Worm (Caenorhabditis elegans): Measurements from ENCODE around the gene F22E5.20.
"Not testable (repeated sequence)": the region's sequence is repeated elsewhere in the genome, so short reads cannot be mapped to it uniquely, and the experiment has no call there.

The F22E5.20 gene

DNA sequence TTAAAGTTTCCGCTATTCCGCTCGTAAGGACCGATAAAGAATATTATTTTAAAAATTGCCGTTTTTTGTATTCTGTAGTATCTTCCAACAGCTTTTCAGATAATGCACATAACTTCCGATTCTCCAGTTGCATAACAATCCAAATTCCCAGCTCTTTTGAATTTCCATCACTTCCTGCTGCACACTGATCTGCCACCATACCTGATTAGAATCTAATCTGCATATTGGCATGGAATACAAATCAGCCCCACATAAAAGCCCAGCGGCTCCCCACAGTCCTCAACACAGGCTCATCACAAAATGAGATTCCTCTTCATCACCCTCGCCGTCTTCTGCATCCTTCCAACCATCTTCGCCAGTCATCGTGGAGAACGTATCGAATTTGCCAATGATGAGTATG is 15.2 kb upstream of the F22E5.20 start, which contains the start of gene nspf-2:
Gene nspf-2, plus strand, starts transcription at position 301 of the 400 bp plus-strand sequence.
- not testable (repeated sequence) for TF ChIP-seq Y48G9A.11 (GFP tag; IDR thresholded peaks at IDR 0.05); jun-1 (tag; optimal IDR thresholded peaks at IDR 0.05); daf-16 (GFP tag; optimal IDR thresholded peaks at IDR 0.05); daf-16 (tag; optimal IDR thresholded peaks at IDR 0.05)

DNA sequence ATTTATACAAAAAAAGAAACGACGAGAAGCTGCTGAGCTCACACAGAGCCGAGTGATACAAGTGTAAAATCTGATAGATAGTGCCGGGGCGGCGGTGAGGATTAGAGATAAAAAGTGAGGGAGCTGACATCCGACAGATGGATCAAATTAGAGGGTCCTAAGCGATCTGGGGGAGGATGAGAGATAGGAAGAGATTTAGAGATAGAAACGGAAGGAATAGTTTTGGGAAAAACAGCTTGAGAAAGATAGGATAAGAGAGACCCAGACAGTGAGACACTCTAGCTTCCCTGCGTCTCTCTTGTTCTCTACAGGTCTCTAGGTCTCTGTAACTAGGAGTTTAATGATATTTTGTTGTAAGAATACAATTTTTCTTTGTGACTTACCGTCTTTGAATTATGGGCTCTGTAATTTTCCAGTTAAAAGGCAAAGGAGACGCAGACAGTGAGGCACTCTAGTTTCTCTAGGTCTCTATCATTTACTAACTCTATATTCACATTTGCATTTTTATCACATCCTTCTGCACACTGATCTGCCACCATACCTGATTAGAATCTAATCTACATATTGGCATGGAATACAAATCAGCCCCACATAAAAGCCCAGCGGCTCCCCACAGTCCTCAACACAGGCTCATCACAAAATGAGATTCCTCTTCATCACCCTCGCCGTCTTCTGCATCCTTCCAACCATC is 13.7 kb upstream of the F22E5.20 start, which contains the start of the genes sup-9 and nspf-1:
Gene sup-9, minus strand, starts transcription at position 43 of the 691 bp plus-strand sequence.
Gene nspf-1, plus strand, starts transcription at position 641 of the 691 bp plus-strand sequence.
- TF ChIP-seq ceh-62 (tag; optimal IDR thresholded peaks at IDR 0.05) (no peak), nhr-11 (tag; optimal IDR thresholded peaks at IDR 0.05) (peak; percentile 9), skn-1 (tag; optimal IDR thresholded peaks at IDR 0.05) (no peak), daf-16 (GFP tag; optimal IDR thresholded peaks at IDR 0.05) (peak in 1 of 2 experiments; percentile 45), daf-16 (tag; optimal IDR thresholded peaks at IDR 0.05) (no peak), T26A8.4 (GFP tag; IDR thresholded peaks at IDR 0.05) (no peak), ctbp-1 (GFP tag; IDR thresholded peaks at IDR 0.05) (0 out of 2 replicates have a peak, but pooled peaks have one; percentile 32), pha-4 (GFP tag; IDR thresholded peaks at IDR 0.05) (no peak), pha-4 (tag; optimal IDR thresholded peaks at IDR 0.05) (no peak)

DNA sequence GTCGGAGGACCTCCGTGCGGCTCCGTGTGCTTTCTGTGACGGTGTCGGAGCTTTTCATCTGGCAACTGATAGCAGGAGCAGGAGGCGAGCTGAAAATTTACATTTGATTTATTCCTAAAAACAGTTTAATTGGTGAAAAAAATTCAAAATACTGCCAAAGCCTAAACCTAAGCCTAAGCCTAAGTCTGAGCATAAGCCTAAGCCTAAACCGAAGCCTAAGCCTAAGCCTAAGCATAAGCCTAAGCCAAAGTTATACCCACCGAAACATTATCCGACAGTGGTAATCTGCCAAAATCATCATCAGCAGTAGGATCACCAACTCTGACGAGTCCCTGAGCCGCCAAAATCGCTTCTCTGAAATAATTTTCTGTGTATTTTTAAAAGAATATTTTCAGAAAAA is 11.3 kb upstream of the F22E5.20 start:
- TF ChIP-seq nhr-10 (tag; optimal IDR thresholded peaks at IDR 0.05), result no peak
- TF ChIP-seq gei-8 (GFP tag; optimal IDR thresholded peaks at IDR 0.05), result no peak
- TF ChIP-seq ceh-28 (tag; optimal IDR thresholded peaks at IDR 0.05), result no peak
- peak; percentile 96 for TF ChIP-seq aha-1 (tag)
- no peak for TF ChIP-seq pha-4 (GFP tag; IDR thresholded peaks at IDR 0.05)
- TF ChIP-seq pha-4 (tag; optimal IDR thresholded peaks at IDR 0.05), result no peak
- TF ChIP-seq daf-8 (GFP tag; IDR thresholded peaks at IDR 0.05), result no peak

DNA sequence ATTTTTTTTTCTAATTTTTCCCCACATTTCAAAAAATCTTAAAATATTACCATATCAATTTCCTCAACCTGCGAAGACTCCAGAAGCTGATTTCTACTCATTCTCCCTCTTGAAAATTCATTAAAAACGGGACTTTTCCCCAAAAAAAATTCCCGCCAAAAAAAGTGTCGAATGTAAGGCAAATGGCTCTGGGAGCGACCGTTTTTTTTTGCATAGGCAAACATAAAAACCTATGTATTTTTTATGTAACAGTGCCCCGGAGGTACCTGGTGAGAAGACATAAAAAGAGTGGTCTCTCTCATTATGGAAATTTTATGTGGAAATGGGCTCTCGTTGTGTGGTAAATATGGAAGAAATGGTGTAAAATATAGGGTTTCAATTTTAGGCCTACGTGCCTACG is 10.8 kb upstream of the F22E5.20 start, which contains the start of gene ceh-87:
Gene ceh-87, minus strand, starts transcription at position 101 of the 400 bp plus-strand sequence.
- no peak for TF ChIP-seq egl-43 (GFP tag; IDR thresholded peaks at IDR 0.05)
- TF ChIP-seq nhr-6 (tag; optimal IDR thresholded peaks at IDR 0.05), result no peak
- TF ChIP-seq dve-1 (tag; optimal IDR thresholded peaks at IDR 0.05; ENCODE audit: insufficient read depth), result no peak
- TF ChIP-seq nhr-48 (tag; optimal IDR thresholded peaks at IDR 0.05), result no peak

DNA sequence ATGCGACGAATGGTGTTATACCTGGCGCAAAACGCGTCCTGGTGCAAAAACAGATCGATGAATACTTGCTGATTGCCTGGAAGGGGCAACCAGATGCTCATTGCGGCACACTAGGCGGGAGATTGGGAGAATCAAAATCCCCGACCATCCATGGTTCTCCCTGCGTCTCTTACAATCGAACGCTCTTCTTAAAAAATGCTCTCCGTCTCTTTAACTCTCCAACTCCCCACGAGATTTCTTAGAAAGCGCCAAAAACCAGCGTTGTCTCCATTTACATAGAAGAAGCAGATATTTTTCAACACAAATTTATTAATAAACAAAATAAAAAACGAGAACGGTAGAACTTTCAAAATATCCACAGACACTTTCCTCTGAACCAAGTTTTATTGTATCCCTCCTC is 7.7 kb upstream of the F22E5.20 start, which contains the start of gene F34D6.1:
Gene F34D6.1, minus strand, starts transcription at position 101 of the 400 bp plus-strand sequence.
- TF ChIP-seq aha-1 (tag) (peak; percentile 36), Y75B8A.6 (GFP tag; IDR thresholded peaks at IDR 0.05) (no peak)

DNA sequence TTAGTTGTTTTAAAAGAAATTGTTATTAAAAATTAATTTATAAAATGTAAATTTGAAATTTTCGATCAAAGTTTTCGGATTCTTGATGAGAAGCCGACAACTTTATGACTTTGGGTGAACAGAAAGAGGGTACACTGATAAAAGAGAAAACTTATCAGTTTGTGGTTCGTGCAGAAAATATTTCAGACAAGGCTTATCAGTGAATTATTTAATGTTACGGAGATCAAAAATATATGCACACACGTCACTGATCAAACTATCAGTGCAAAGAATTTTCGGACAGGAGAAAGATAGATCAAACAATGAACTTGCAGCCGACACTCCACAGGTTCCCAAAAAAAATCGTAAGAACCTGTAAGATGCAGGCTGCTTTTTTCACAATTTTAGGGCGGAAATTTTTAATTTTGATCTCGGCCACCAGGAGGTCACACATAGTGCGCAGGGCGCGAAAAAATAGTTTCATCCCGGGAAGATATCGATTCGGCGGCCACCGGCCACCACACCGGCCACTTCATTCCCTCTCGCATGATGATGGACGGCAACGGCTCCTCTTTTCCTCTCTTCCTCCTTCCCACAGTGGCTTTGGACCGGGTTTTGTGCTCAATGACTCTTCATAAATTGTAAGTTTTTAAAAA is 4.2 kb upstream of the F22E5.20 start, which contains the start of gene F22E5.17:
Gene F22E5.17, plus strand, starts transcription at position 508 of the 635 bp plus-strand sequence.
- TF ChIP-seq lin-1 (GFP tag; IDR thresholded peaks at IDR 0.05) (0 out of 2 replicates have a peak, but pooled peaks have one; percentile 12), nhr-28 (tag; optimal IDR thresholded peaks at IDR 0.05) (peak; percentile 88), F44E2.7 (GFP tag; IDR thresholded peaks at IDR 0.05) (no peak), dmd-6 (GFP tag; IDR thresholded peaks at IDR 0.05) (peak; percentile 92), php-3 (GFP tag; IDR thresholded peaks at IDR 0.05) (peak; percentile 48; the same call in 1 of the 2 replicates), cey-2 (tag; optimal IDR thresholded peaks at IDR 0.05; ENCODE audit: borderline replicate concordance, insufficient read depth) (no peak), egl-43 (GFP tag; IDR thresholded peaks at IDR 0.05) (0 out of 2 replicates have a peak, but pooled peaks have one; percentile 41), lin-29 (GFP tag; IDR thresholded peaks at IDR 0.05) (no peak), dmd-9 (GFP tag; IDR thresholded peaks at IDR 0.05) (no peak), nhr-102 (tag; optimal IDR thresholded peaks at IDR 0.05) (peak; percentile 22), gei-8 (GFP tag; optimal IDR thresholded peaks at IDR 0.05) (no peak), hlh-11 (tag; optimal IDR thresholded peaks at IDR 0.05) (peak; percentile 63), nhr-77 (tag; optimal IDR thresholded peaks at IDR 0.05) (peak; percentile 7), nhr-48 (tag; optimal IDR thresholded peaks at IDR 0.05) (peak; percentile 33), pqm-1 (tag; optimal IDR thresholded peaks at IDR 0.05) (peak; percentile 94), sdz-12 (GFP tag; optimal IDR thresholded peaks at IDR 0.05) (no peak), nhr-6 (tag; optimal IDR thresholded peaks at IDR 0.05) (no peak)

Measured in whole organism, L4 larva.